Fruit fly (Drosophila melanogaster): ENCODE measurements around the gene Ids.
A peak's percentile ranks its signal among the peaks of the same experiment; 100 is the strongest.

The Ids gene

dm6 chr3L:3396056-3396455 lies 18.0 kb downstream of the Ids start (continued):
- TF ChIP-seq CG6808 (GFP tag; optimal IDR thresholded peaks at IDR 0.05) (peak; percentile 89), svp (GFP tag) (peak; percentile 85), Sox15 (GFP tag; optimal IDR thresholded peaks at IDR 0.05) (peak; percentile 59), Hr39 (GFP tag; optimal IDR thresholded peaks at IDR 0.05) (peak; percentile 71), Gug (GFP tag; IDR thresholded peaks at IDR 0.05) (peak; percentile 88), CG9139 (GFP tag; optimal IDR thresholded peaks at IDR 0.05) (peak; percentile 67), esn (GFP tag; optimal IDR thresholded peaks at IDR 0.05) (peak; percentile 81), CG15336 (GFP tag; IDR thresholded peaks at IDR 0.05) (peak; percentile 94), CG4318 (GFP tag; optimal IDR thresholded peaks at IDR 0.05) (peak; percentile 89), Lpt (GFP tag; optimal IDR thresholded peaks at IDR 0.05) (peak; percentile 81), CG10669 (GFP tag; optimal IDR thresholded peaks at IDR 0.05) (peak; percentile 84), Hr38 (GFP tag; optimal IDR thresholded peaks at IDR 0.05) (no peak), CG1621 (tag; optimal IDR thresholded peaks at IDR 0.05) (peak; percentile 73), CG6792 (GFP tag; optimal IDR thresholded peaks at IDR 0.05) (peak; percentile 77), pdm3 (GFP tag; optimal IDR thresholded peaks at IDR 0.05) (peak; percentile 87), CG10631 (GFP tag; optimal IDR thresholded peaks at IDR 0.05) (peak; percentile 88), CG16779 (tag; optimal IDR thresholded peaks at IDR 0.05) (peak; percentile 84), CG6163 (GFP tag; IDR thresholded peaks at IDR 0.05) (peak; percentile 93), Smox (GFP tag; optimal IDR thresholded peaks at IDR 0.05) (peak; percentile 70), CG32006 (GFP tag; optimal IDR thresholded peaks at IDR 0.05) (peak; percentile 95), CG6854 (GFP tag; optimal IDR thresholded peaks at IDR 0.05) (peak; percentile 27), Ets96B (tag; optimal IDR thresholded peaks at IDR 0.05) (peak; percentile 88), lz (GFP tag; optimal IDR thresholded peaks at IDR 0.05) (peak; percentile 73), topi (GFP tag; optimal IDR thresholded peaks at IDR 0.05) (peak; percentile 80), fd85E (GFP tag; optimal IDR thresholded peaks at IDR 0.05) (peak; percentile 22)

dm6 chr3L:3397309-3397821 lies 19.3 kb downstream of the Ids start:
- TF ChIP-seq eg (GFP tag; IDR thresholded peaks at IDR 0.05) (no peak), CG6792 (GFP tag; optimal IDR thresholded peaks at IDR 0.05) (no peak), CG15336 (GFP tag; IDR thresholded peaks at IDR 0.05) (no peak), topi (GFP tag; optimal IDR thresholded peaks at IDR 0.05) (no peak), CG3919 (GFP tag; optimal IDR thresholded peaks at IDR 0.05) (no peak), CG6163 (GFP tag; IDR thresholded peaks at IDR 0.05) (no peak)

dm6 chr3L:3397849-3398248 lies 19.8 kb downstream of the Ids start:
- TF ChIP-seq CG6276 (GFP tag; optimal IDR thresholded peaks at IDR 0.05): peak; percentile 54
- TF ChIP-seq dac (GFP tag; optimal IDR thresholded peaks at IDR 0.05): peak; percentile 37
- peak; percentile 53 for TF ChIP-seq Gug (GFP tag; IDR thresholded peaks at IDR 0.05)
- TF ChIP-seq CG4318 (GFP tag; optimal IDR thresholded peaks at IDR 0.05): peak; percentile 60
- peak; percentile 91 for TF ChIP-seq dsx (GFP tag; optimal IDR thresholded peaks at IDR 0.05; ENCODE audit: poor library complexity, severe bottlenecking)
- TF ChIP-seq Ets96B (tag; optimal IDR thresholded peaks at IDR 0.05): peak; percentile 93
- TF ChIP-seq CG8632 (GFP tag; optimal IDR thresholded peaks at IDR 0.05): peak; percentile 85
- TF ChIP-seq CG8119 (GFP tag; IDR thresholded peaks at IDR 0.05): peak; percentile 82
- peak; percentile 90 for TF ChIP-seq CG31627 (GFP tag; optimal IDR thresholded peaks at IDR 0.05)
- peak; percentile 90 for TF ChIP-seq CG10669 (GFP tag; optimal IDR thresholded peaks at IDR 0.05)
- no peak for TF ChIP-seq Hr38 (GFP tag; optimal IDR thresholded peaks at IDR 0.05)
- peak; percentile 87 for TF ChIP-seq lz (GFP tag; optimal IDR thresholded peaks at IDR 0.05)
- TF ChIP-seq CG34406 (GFP tag; optimal IDR thresholded peaks at IDR 0.05): peak; percentile 83
- peak; percentile 67 for TF ChIP-seq CG16779 (tag; optimal IDR thresholded peaks at IDR 0.05)
- TF ChIP-seq CG3032 (tag; optimal IDR thresholded peaks at IDR 0.05): peak; percentile 93
- peak; percentile 82 for TF ChIP-seq Lpt (GFP tag; optimal IDR thresholded peaks at IDR 0.05)
- TF ChIP-seq Met (GFP tag; optimal IDR thresholded peaks at IDR 0.05): peak; percentile 93
- peak; percentile 97 for TF ChIP-seq Eip78C (GFP tag)
- peak; percentile 90 for TF ChIP-seq Eip75B (GFP tag; optimal IDR thresholded peaks at IDR 0.05)
- TF ChIP-seq CG6163 (GFP tag; IDR thresholded peaks at IDR 0.05): peak; percentile 93
- TF ChIP-seq fd85E (GFP tag; optimal IDR thresholded peaks at IDR 0.05): peak; percentile 70
- peak; percentile 89 for TF ChIP-seq ss (GFP tag; optimal IDR thresholded peaks at IDR 0.05)
- peak; percentile 94 for TF ChIP-seq CG3919 (GFP tag; optimal IDR thresholded peaks at IDR 0.05)
- peak; percentile 89 for TF ChIP-seq CG9139 (GFP tag; optimal IDR thresholded peaks at IDR 0.05)
- TF ChIP-seq eg (GFP tag; IDR thresholded peaks at IDR 0.05): peak; percentile 78
- peak; percentile 86 for TF ChIP-seq CG7368 (GFP tag; optimal IDR thresholded peaks at IDR 0.05)
- peak; percentile 93 for TF ChIP-seq topi (GFP tag; optimal IDR thresholded peaks at IDR 0.05)
- peak; percentile 68 for TF ChIP-seq CG15336 (GFP tag; IDR thresholded peaks at IDR 0.05)
- peak; percentile 77 for TF ChIP-seq CG32006 (GFP tag; optimal IDR thresholded peaks at IDR 0.05)
- peak; percentile 82 for TF ChIP-seq CG11762 (GFP tag; optimal IDR thresholded peaks at IDR 0.05; ENCODE audit: insufficient read depth)
- peak; percentile 80 for TF ChIP-seq Eip93F (GFP tag; optimal IDR thresholded peaks at IDR 0.05)
- TF ChIP-seq Sox102F (GFP tag; optimal IDR thresholded peaks at IDR 0.05): peak; percentile 92
- peak; percentile 61 for TF ChIP-seq CG11294 (GFP tag; IDR thresholded peaks at IDR 0.05)
- TF ChIP-seq fkh (GFP tag; optimal IDR thresholded peaks at IDR 0.05): no peak
